Worm (Caenorhabditis elegans) whole organism, midembryonic: Measurements from ENCODE around the gene gsy-1.

Source experiments
- T22C8.4 ChIP-seq: fragments of 200-800 bp; sonication (Bioruptor generic); IDR thresholded peaks from 2 replicates; pipeline ENCODE4 v1.3.6; 2022; ENCODE audit warnings: missing genetic modification characterization, missing compliant biosample characterization
- cog-1 ChIP-seq: sonication (generic microtip); optimal IDR thresholded peaks from 2 replicates; lab custom pipeline; 2016; ENCODE audit warnings: missing genetic modification characterization, missing compliant biosample characterization
- flt-1 ChIP-seq: fragments of 200-800 bp; sonication (Bioruptor generic); IDR thresholded peaks from 2 replicates; pipeline ENCODE4 v1.3.6; 2022; ENCODE audit warnings: missing genetic modification characterization, missing compliant biosample characterization
- klf-2 ChIP-seq: fragments of 200-800 bp; sonication (Bioruptor generic); conservative IDR thresholded peaks from 2 replicates; pipeline ENCODE4 v1.3.6; 2022; ENCODE audit warnings: missing genetic modification reagents, missing genetic modification characterization, missing compliant biosample characterization
- med-1 ChIP-seq: sonication (generic microtip); optimal IDR thresholded peaks from 2 replicates; lab custom pipeline; 2017; ENCODE audit warnings: missing genetic modification characterization, mild to moderate bottlenecking, missing compliant biosample characterization, antibody characterized with exemption, missing genetic modification reagents; ENCODE audit not compliant: insufficient read depth
- ref-1 ChIP-seq: fragments of 200-800 bp; sonication (Bioruptor generic); conservative IDR thresholded peaks from 2 replicates; pipeline ENCODE4 v1.3.6; 2022; ENCODE audit warnings: missing genetic modification reagents, missing genetic modification characterization, missing compliant biosample characterization
- tab-1 ChIP-seq: fragments of 200-800 bp; sonication (Bioruptor generic); IDR thresholded peaks from 2 replicates; pipeline ENCODE4 v1.3.6; 2022; ENCODE audit warnings: missing genetic modification characterization, missing compliant biosample characterization
- ztf-23 ChIP-seq: fragments of 200-800 bp; sonication (Bioruptor generic); IDR thresholded peaks from 2 replicates; pipeline ENCODE4 v1.3.6; 2022; ENCODE audit warnings: missing genetic modification reagents, missing genetic modification characterization, missing compliant biosample characterization
- ztf-29 ChIP-seq: fragments of 200-800 bp; sonication (Bioruptor generic); IDR thresholded peaks from 2 replicates; pipeline ENCODE4 v1.3.6; 2022; ENCODE audit warnings: missing genetic modification reagents, missing genetic modification characterization, missing compliant biosample characterization

The gsy-1 gene

ce11 chrII:12878071-12878668, at the start of gene gsy-1:
Gene gsy-1 (minus strand): TSS chrII:12878121.
- TF ChIP-seq tab-1 (GFP tag; lab: Robert Waterston, UW) (no peak), ztf-29 (GFP tag; lab: Robert Waterston, UW) (no peak)

- no peak for TF ChIP-seq ref-1
- no peak for TF ChIP-seq flt-1 (GFP tag; lab: Robert Waterston, UW)
- TF ChIP-seq ztf-23 (GFP tag; lab: Robert Waterston, UW): no peak
- no peak for TF ChIP-seq cog-1 (tag; lab: Kevin White, UChicago)
- TF ChIP-seq klf-2 (GFP tag; lab: Robert Waterston, UW): no peak
- no peak for TF ChIP-seq tab-1 (GFP tag; lab: Robert Waterston, UW)
- no peak for TF ChIP-seq med-1 (GFP tag; lab: Kevin White, UChicago)
- no peak for TF ChIP-seq ztf-29 (GFP tag; lab: Robert Waterston, UW)
- TF ChIP-seq T22C8.4 (GFP tag; lab: Robert Waterston, UW): no peak
Observed at ce11 chrII:12925551-12925950, 47.6 kb upstream of the gsy-1 start, which contains the start of gene F58G1.8. Gene F58G1.8 (minus strand): TSS chrII:12925651.

ce11 chrII:12923225-12923624, 45.3 kb upstream of the gsy-1 start:
- TF ChIP-seq T22C8.4 (GFP tag; lab: Robert Waterston, UW) (no peak), cog-1 (tag; lab: Kevin White, UChicago) (no peak), ref-1 (no peak), flt-1 (GFP tag; lab: Robert Waterston, UW) (no peak), klf-2 (GFP tag; lab: Robert Waterston, UW) (no peak), med-1 (GFP tag; lab: Kevin White, UChicago) (no peak), ztf-23 (GFP tag; lab: Robert Waterston, UW) (no peak), tab-1 (GFP tag; lab: Robert Waterston, UW) (no peak), ztf-29 (GFP tag; lab: Robert Waterston, UW) (no peak)

ce11 chrII:12921478-12921877, 43.6 kb upstream of the gsy-1 start:
- TF ChIP-seq klf-2 (GFP tag; lab: Robert Waterston, UW) (no peak), cog-1 (tag; lab: Kevin White, UChicago) (no peak), med-1 (GFP tag; lab: Kevin White, UChicago) (no peak)

- no peak for TF ChIP-seq ztf-29 (GFP tag; lab: Robert Waterston, UW)
- no peak for TF ChIP-seq med-1 (GFP tag; lab: Kevin White, UChicago)
- TF ChIP-seq T22C8.4 (GFP tag; lab: Robert Waterston, UW): no peak
- no peak for TF ChIP-seq klf-2 (GFP tag; lab: Robert Waterston, UW)
- TF ChIP-seq flt-1 (GFP tag; lab: Robert Waterston, UW): no peak
- no peak for TF ChIP-seq cog-1 (tag; lab: Kevin White, UChicago)
- TF ChIP-seq ref-1: no peak
- no peak for TF ChIP-seq ztf-23 (GFP tag; lab: Robert Waterston, UW)
- no peak for TF ChIP-seq tab-1 (GFP tag; lab: Robert Waterston, UW)
Observed at ce11 chrII:12918960-12919553, 41.1 kb upstream of the gsy-1 start, which contains the start of the genes F58G1.2 and wago-4. Gene F58G1.2 (minus strand): TSS chrII:12919010. Gene wago-4 (plus strand): TSS chrII:12919551.

- no peak for TF ChIP-seq ztf-23 (GFP tag; lab: Robert Waterston, UW)
- no peak for TF ChIP-seq tab-1 (GFP tag; lab: Robert Waterston, UW)
- no peak for TF ChIP-seq T22C8.4 (GFP tag; lab: Robert Waterston, UW)
- no peak for TF ChIP-seq med-1 (GFP tag; lab: Kevin White, UChicago)
- TF ChIP-seq ref-1: no peak
- no peak for TF ChIP-seq klf-2 (GFP tag; lab: Robert Waterston, UW)
- TF ChIP-seq flt-1 (GFP tag; lab: Robert Waterston, UW): no peak
Observed at ce11 chrII:12914514-12915075, 36.7 kb upstream of the gsy-1 start, which contains the start of gene F35C5.12. Gene F35C5.12 (minus strand): TSS chrII:12914564.

ce11 chrII:12908779-12909178, 30.9 kb upstream of the gsy-1 start, which contains the start of gene ddn-2:
Gene ddn-2 (plus strand): TSS chrII:12909079.
- TF ChIP-seq flt-1 (GFP tag; lab: Robert Waterston, UW): no peak
- TF ChIP-seq ref-1: no peak
- TF ChIP-seq klf-2 (GFP tag; lab: Robert Waterston, UW): no peak
- no peak for TF ChIP-seq cog-1 (tag; lab: Kevin White, UChicago)
- no peak for TF ChIP-seq tab-1 (GFP tag; lab: Robert Waterston, UW)
- no peak for TF ChIP-seq med-1 (GFP tag; lab: Kevin White, UChicago)
- TF ChIP-seq ztf-23 (GFP tag; lab: Robert Waterston, UW): no peak
- TF ChIP-seq T22C8.4 (GFP tag; lab: Robert Waterston, UW): no peak
- no peak for TF ChIP-seq ztf-29 (GFP tag; lab: Robert Waterston, UW)

ce11 chrII:12907070-12907469, 29.1 kb upstream of the gsy-1 start, which contains the start of gene nspb-11:
Gene nspb-11 (plus strand): TSS chrII:12907370.
- no peak for TF ChIP-seq med-1 (GFP tag; lab: Kevin White, UChicago)
- TF ChIP-seq ztf-29 (GFP tag; lab: Robert Waterston, UW): no peak
- no peak for TF ChIP-seq ztf-23 (GFP tag; lab: Robert Waterston, UW)
- TF ChIP-seq cog-1 (tag; lab: Kevin White, UChicago): no peak
- no peak for TF ChIP-seq flt-1 (GFP tag; lab: Robert Waterston, UW)

- TF ChIP-seq tab-1 (GFP tag; lab: Robert Waterston, UW) (no peak), cog-1 (tag; lab: Kevin White, UChicago) (no peak), med-1 (GFP tag; lab: Kevin White, UChicago) (no peak), flt-1 (GFP tag; lab: Robert Waterston, UW) (no peak), klf-2 (GFP tag; lab: Robert Waterston, UW) (no peak), T22C8.4 (GFP tag; lab: Robert Waterston, UW) (no peak)
Observed at ce11 chrII:12904174-12904573, 26.3 kb upstream of the gsy-1 start, which contains the start of gene clec-66. Gene clec-66 (plus strand): TSS chrII:12904398.
